Worm (Caenorhabditis elegans): ENCODE results near the gene C05D11.8.

Gene C05D11.8

ce11 chrIII:6373850-6374474 lies 53.1 kb downstream of the C05D11.8 start (continued):
- TF ChIP-seq mxl-1 (tag; optimal IDR thresholded peaks at IDR 0.05) (peak; percentile 38), ceh-27 (GFP tag; optimal IDR thresholded peaks at IDR 0.05) (no peak), dpl-1 (GFP tag; optimal IDR thresholded peaks at IDR 0.05) (no peak), cebp-2 (GFP tag; IDR thresholded peaks at IDR 0.05) (no peak), lag-1 (GFP tag; IDR thresholded peaks at IDR 0.05) (no peak), attf-6 (GFP tag; IDR thresholded peaks at IDR 0.05) (peak; percentile 81), lin-26 (GFP tag; IDR thresholded peaks at IDR 0.05) (peak; percentile 80), die-1 (tag; optimal IDR thresholded peaks at IDR 0.05) (peak; percentile 76), F52B5.7 (tag; optimal IDR thresholded peaks at IDR 0.05) (peak; percentile 43), attf-3 (GFP tag; conservative IDR thresholded peaks at IDR 0.05) (0 out of 2 replicates have a peak, but pooled peaks have one; percentile 18), Y53F4B.3 (GFP tag; IDR thresholded peaks at IDR 0.05) (no peak), T07F8.4 (tag; optimal IDR thresholded peaks at IDR 0.05) (peak; percentile 51), ceh-58 (GFP tag; IDR thresholded peaks at IDR 0.05) (no peak), T26A5.8 (tag; optimal IDR thresholded peaks at IDR 0.05) (peak; percentile 57), sdz-38 (tag; optimal IDR thresholded peaks at IDR 0.05) (no peak), egl-44 (GFP tag; IDR thresholded peaks at IDR 0.05) (peak; percentile 15), mcd-1 (GFP tag; IDR thresholded peaks at IDR 0.05) (peak; percentile 45), lsy-27 (tag; optimal IDR thresholded peaks at IDR 0.05; ENCODE audit: borderline replicate concordance, insufficient read depth) (no peak), snpc-4 (GFP tag; optimal IDR thresholded peaks at IDR 0.05) (peak; percentile 69), snpc-4 (tag; optimal IDR thresholded peaks at IDR 0.05) (peak in 2 of 4 experiments; percentile 10 to 63), F49E8.2 (tag; optimal IDR thresholded peaks at IDR 0.05; ENCODE audit: insufficient read depth) (peak; percentile 97), rcor-1 (GFP tag; IDR thresholded peaks at IDR 0.05) (peak; percentile 53; the same call in 1 of the 2 replicates), madf-8 (GFP tag; conservative IDR thresholded peaks at IDR 0.05) (0 out of 2 replicates have a peak, but pooled peaks have one; percentile 37), ets-4 (GFP tag; optimal IDR thresholded peaks at IDR 0.05) (no peak), chd-7 (tag; optimal IDR thresholded peaks at IDR 0.05) (peak; percentile 16), bed-2 (GFP tag; IDR thresholded peaks at IDR 0.05) (no peak), snpc-3.4 (tag; optimal IDR thresholded peaks at IDR 0.05) (peak; percentile 87), ztf-18 (tag; optimal IDR thresholded peaks at IDR 0.05) (peak; percentile 35), nfya-2 (GFP tag; IDR thresholded peaks at IDR 0.05) (no peak), ztf-3 (GFP tag; optimal IDR thresholded peaks at IDR 0.05) (no peak), hrde-1 (tag; optimal IDR thresholded peaks at IDR 0.05; ENCODE audit: borderline replicate concordance) (peak; percentile 98), ceh-91 (GFP tag; IDR thresholded peaks at IDR 0.05) (0 out of 2 replicates have a peak, but pooled peaks have one; percentile 20), K12H6.12 (tag; optimal IDR thresholded peaks at IDR 0.05) (no peak), F22D6.2 (tag; optimal IDR thresholded peaks at IDR 0.05) (no peak), Y56A3A.18 (GFP tag; IDR thresholded peaks at IDR 0.05) (peak; percentile 91), atf-7 (tag; optimal IDR thresholded peaks at IDR 0.05) (peak; percentile 37), ztf-26 (tag; optimal IDR thresholded peaks at IDR 0.05) (no peak), hmg-20 (GFP tag; IDR thresholded peaks at IDR 0.05) (no peak; the same call in 1 of the 2 replicates), dox-1 (GFP tag; IDR thresholded peaks at IDR 0.05) (peak; percentile 82), attf-5 (GFP tag; optimal IDR thresholded peaks at IDR 0.05) (peak; percentile 20), Y95B8A.8 (GFP tag; IDR thresholded peaks at IDR 0.05) (peak; percentile 56; the same call in 1 of the 2 replicates), madf-6 (GFP tag; IDR thresholded peaks at IDR 0.05) (peak; percentile 77), bed-1 (GFP tag; IDR thresholded peaks at IDR 0.05) (no peak), fkh-3 (tag; optimal IDR thresholded peaks at IDR 0.05) (no peak), hsf-1 (GFP tag; IDR thresholded peaks at IDR 0.05) (peak; percentile 73), F57A8.1 (GFP tag; optimal IDR thresholded peaks at IDR 0.05) (peak; percentile 82), unc-130 (GFP tag; optimal IDR thresholded peaks at IDR 0.05) (peak; percentile 82), ccch-3 (GFP tag; optimal IDR thresholded peaks at IDR 0.05) (no peak)
